Fruit fly (Drosophila melanogaster) S2 (cell line): Measurements from ENCODE around the gene Arglu1.

Experiments
- CG8478 ChIP-seq: fragments of >200 bp; optimal IDR thresholded peaks from 2 replicates; lab custom pipeline; 2018
- CTCF ChIP-seq, 2 experiments: fragments of >200 bp; optimal IDR thresholded peaks; 2 replicates each; lab custom pipeline; 2018

DNA sequence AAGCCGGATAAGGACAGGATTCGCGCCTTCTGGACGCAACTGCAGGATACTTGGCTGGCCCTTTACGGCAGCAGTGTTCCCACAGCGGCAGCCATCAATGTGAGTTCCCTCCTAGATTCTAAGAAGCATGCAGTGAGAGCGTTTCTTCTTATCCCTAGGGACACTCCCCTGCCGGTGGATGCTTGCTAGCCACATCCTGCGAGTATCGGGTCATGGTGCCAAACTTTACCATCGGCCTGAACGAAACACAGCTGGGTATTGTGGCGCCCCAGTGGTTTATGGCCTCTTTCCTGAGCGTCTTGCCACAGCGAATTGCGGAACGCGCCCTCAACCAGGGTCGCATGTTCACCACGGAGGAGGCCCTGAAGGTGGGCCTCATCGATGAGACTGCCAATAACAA lies 18.7 kb downstream of the Arglu1 start:
- TF ChIP-seq CG8478 (lab: Kevin White, UChicago) (no peak), CTCF (optimal IDR thresholded peaks at IDR 0.05; lab: Kevin White, UChicago) (no peak)
